Fruit fly (Drosophila melanogaster) whole organism, prepupa: ENCODE data around the gene dgt4.

Source experiments
- Blimp-1 ChIP-seq: fragments of 200-800 bp; sonication (Bioruptor generic); optimal IDR thresholded peaks from 3 replicates; lab custom pipeline; 2017; ENCODE audit warnings: missing biosample characterization, missing genetic modification characterization, mild to moderate bottlenecking, moderate library complexity, missing genetic modification reagents
- CG10631 ChIP-seq: fragments of 200-800 bp; sonication (Bioruptor generic); optimal IDR thresholded peaks from 2 replicates; lab custom pipeline; 2016; ENCODE audit warnings: missing biosample characterization, missing genetic modification characterization
- CG10669 ChIP-seq: fragments of 200-800 bp; sonication (Bioruptor generic); optimal IDR thresholded peaks from 3 replicates; lab custom pipeline; 2018; ENCODE audit warnings: missing biosample characterization, mild to moderate bottlenecking, missing genetic modification characterization, moderate library complexity
- CG11294 ChIP-seq: fragments of 200-800 bp; sonication (Bioruptor generic); IDR thresholded peaks from 2 replicates; pipeline ENCODE4 v1.3.6; 2022; ENCODE audit warnings: missing biosample characterization, missing genetic modification characterization
- CG11762 ChIP-seq: fragments of 200-800 bp; sonication (Bioruptor generic); optimal IDR thresholded peaks from 3 replicates; lab custom pipeline; 2016; ENCODE audit warnings: missing biosample characterization, missing genetic modification characterization; ENCODE audit not compliant: insufficient read depth
- CG11902 ChIP-seq: fragments of 200-800 bp; sonication (Bioruptor generic); optimal IDR thresholded peaks from 3 replicates; lab custom pipeline; 2016; ENCODE audit warnings: missing biosample characterization, missing genetic modification characterization
- CG15336 ChIP-seq: fragments of 200-800 bp; sonication (Bioruptor generic); IDR thresholded peaks from 2 replicates; pipeline ENCODE4 v1.3.6; 2022; ENCODE audit warnings: missing biosample characterization, missing genetic modification characterization
- CG16779 ChIP-seq: fragments of 200-800 bp; sonication (Bioruptor generic); optimal IDR thresholded peaks from 3 replicates; lab custom pipeline; 2017; ENCODE audit warnings: missing biosample characterization, mild to moderate bottlenecking, missing genetic modification characterization
- CG3032 ChIP-seq: fragments of 200-800 bp; optimal IDR thresholded peaks from 2 replicates; lab custom pipeline; 2019; ENCODE audit warnings: missing biosample characterization, mild to moderate bottlenecking, missing genetic modification characterization, moderate library complexity
- CG32006 ChIP-seq: fragments of 200-800 bp; sonication (Bioruptor generic); optimal IDR thresholded peaks from 3 replicates; lab custom pipeline; 2017; ENCODE audit warnings: missing biosample characterization, mild to moderate bottlenecking, missing genetic modification characterization
- CG34406 ChIP-seq: fragments of 200-800 bp; sonication (Bioruptor generic); optimal IDR thresholded peaks from 3 replicates; lab custom pipeline; 2016; ENCODE audit warnings: missing biosample characterization, missing genetic modification characterization
- CG3919 ChIP-seq: fragments of 200-800 bp; sonication (Bioruptor generic); optimal IDR thresholded peaks from 3 replicates; lab custom pipeline; 2016; ENCODE audit warnings: missing biosample characterization, missing genetic modification characterization
- CG4318 ChIP-seq: fragments of 200-800 bp; sonication (Bioruptor generic); optimal IDR thresholded peaks from 3 replicates; lab custom pipeline; 2017; ENCODE audit warnings: missing biosample characterization, mild to moderate bottlenecking, missing genetic modification characterization
- CG6163 ChIP-seq: fragments of 200-800 bp; sonication (Bioruptor generic); IDR thresholded peaks from 3 replicates; pipeline ENCODE4 v1.3.6; 2022; ENCODE audit warnings: missing biosample characterization, missing genetic modification characterization
- CG6276 ChIP-seq: fragments of 200-800 bp; sonication (Bioruptor generic); optimal IDR thresholded peaks from 2 replicates; lab custom pipeline; 2017; ENCODE audit warnings: missing biosample characterization, mild to moderate bottlenecking, missing genetic modification characterization
- CG6792 ChIP-seq: fragments of 200-800 bp; sonication (Bioruptor generic); optimal IDR thresholded peaks from 3 replicates; lab custom pipeline; 2016; ENCODE audit warnings: missing biosample characterization, missing genetic modification characterization
- CG6854 ChIP-seq: fragments of 200-800 bp; sonication (Bioruptor generic); optimal IDR thresholded peaks from 2 replicates; lab custom pipeline; 2017; ENCODE audit warnings: missing biosample characterization, mild to moderate bottlenecking, missing genetic modification characterization
- CG7368 ChIP-seq: fragments of 200-800 bp; sonication (Bioruptor generic); optimal IDR thresholded peaks from 3 replicates; lab custom pipeline; 2016; ENCODE audit warnings: missing biosample characterization, missing genetic modification characterization
- CG8119 ChIP-seq: fragments of 200-800 bp; sonication (Bioruptor generic); IDR thresholded peaks from 3 replicates; pipeline ENCODE4 v1.3.6; 2022; ENCODE audit warnings: missing biosample characterization, missing genetic modification characterization
- CG8632 ChIP-seq: fragments of 200-800 bp; sonication (Bioruptor generic); optimal IDR thresholded peaks from 3 replicates; lab custom pipeline; 2016; ENCODE audit warnings: missing biosample characterization, missing genetic modification characterization
- CG9139 ChIP-seq: fragments of 200-800 bp; sonication (Bioruptor generic); optimal IDR thresholded peaks from 3 replicates; lab custom pipeline; 2017; ENCODE audit warnings: missing biosample characterization, mild to moderate bottlenecking, missing genetic modification characterization
- Eip75B ChIP-seq: fragments of 200-800 bp; sonication (Bioruptor generic); optimal IDR thresholded peaks from 3 replicates; lab custom pipeline; 2016; ENCODE audit warnings: missing biosample characterization, missing genetic modification characterization
- Eip78C ChIP-seq: fragments of 200-800 bp; sonication (Bioruptor generic); peaks from one replicate; lab custom pipeline; 2016; ENCODE audit warnings: missing biosample characterization, missing genetic modification characterization
- Eip93F ChIP-seq: fragments of 200-800 bp; sonication (Bioruptor generic); optimal IDR thresholded peaks from 2 replicates; lab custom pipeline; 2016; ENCODE audit warnings: missing biosample characterization, mild to moderate bottlenecking, missing genetic modification characterization
- Ets21C ChIP-seq: fragments of 200-800 bp; sonication (Bioruptor generic); optimal IDR thresholded peaks from 3 replicates; lab custom pipeline; 2016; ENCODE audit warnings: missing biosample characterization, missing genetic modification characterization
- Ets96B ChIP-seq: fragments of 200-800 bp; optimal IDR thresholded peaks from 2 replicates; lab custom pipeline; 2019; ENCODE audit warnings: missing biosample characterization, mild to moderate bottlenecking, missing genetic modification characterization, moderate library complexity
- Gug ChIP-seq: fragments of 200-800 bp; sonication (Bioruptor generic); IDR thresholded peaks from 2 replicates; pipeline ENCODE4 v1.3.6; 2022; ENCODE audit warnings: missing biosample characterization, missing genetic modification characterization
- Hr38 ChIP-seq: sonication (Bioruptor generic); optimal IDR thresholded peaks from 2 replicates; lab custom pipeline; 2016; ENCODE audit warnings: missing biosample characterization, missing genetic modification characterization
- Hr39 ChIP-seq: fragments of 200-800 bp; sonication (Bioruptor generic); optimal IDR thresholded peaks from 2 replicates; lab custom pipeline; 2016; ENCODE audit warnings: missing biosample characterization, missing genetic modification characterization
- Hr4 ChIP-seq: fragments of 200-800 bp; sonication (Bioruptor generic); optimal IDR thresholded peaks from 3 replicates; lab custom pipeline; 2016; ENCODE audit warnings: missing biosample characterization, missing genetic modification characterization
- Lpt ChIP-seq: fragments of 200-800 bp; sonication (Bioruptor generic); optimal IDR thresholded peaks from 3 replicates; lab custom pipeline; 2016; ENCODE audit warnings: missing biosample characterization, missing genetic modification characterization
- Met ChIP-seq: fragments of 200-800 bp; sonication (Bioruptor generic); optimal IDR thresholded peaks from 3 replicates; lab custom pipeline; 2016; ENCODE audit warnings: missing biosample characterization, missing genetic modification characterization
- OdsH ChIP-seq: fragments of 200-800 bp; sonication (Bioruptor generic); optimal IDR thresholded peaks from 3 replicates; lab custom pipeline; 2016; ENCODE audit warnings: missing biosample characterization, missing genetic modification characterization
- Smox ChIP-seq: fragments of 200-800 bp; sonication (Bioruptor generic); optimal IDR thresholded peaks from 3 replicates; lab custom pipeline; 2016; ENCODE audit warnings: missing biosample characterization, missing genetic modification characterization
- Sox102F ChIP-seq: fragments of 200-800 bp; sonication (Bioruptor generic); optimal IDR thresholded peaks from 2 replicates; lab custom pipeline; 2016; ENCODE audit warnings: missing biosample characterization, mild to moderate bottlenecking, missing genetic modification characterization
- Sox14 ChIP-seq: fragments of 200-800 bp; sonication (Bioruptor generic); optimal IDR thresholded peaks from 3 replicates; lab custom pipeline; 2016; ENCODE audit warnings: missing biosample characterization, missing genetic modification characterization
- Sox15 ChIP-seq: fragments of 200-800 bp; sonication (Bioruptor generic); optimal IDR thresholded peaks from 3 replicates; lab custom pipeline; 2016; ENCODE audit warnings: missing biosample characterization, missing genetic modification characterization
- achi ChIP-seq: fragments of 200-800 bp; sonication (Bioruptor generic); optimal IDR thresholded peaks from 3 replicates; lab custom pipeline; 2016; ENCODE audit warnings: missing biosample characterization, missing genetic modification characterization
- cyc ChIP-seq: fragments of 200-800 bp; sonication (Bioruptor generic); optimal IDR thresholded peaks from 3 replicates; lab custom pipeline; 2016; ENCODE audit warnings: missing biosample characterization, missing genetic modification characterization
- dsx ChIP-seq: fragments of 200-800 bp; optimal IDR thresholded peaks from 3 replicates; lab custom pipeline; 2019; ENCODE audit warnings: missing biosample characterization, mild to moderate bottlenecking, missing genetic modification characterization, moderate library complexity; ENCODE audit not compliant: poor library complexity, severe bottlenecking
- esn ChIP-seq: fragments of 200-800 bp; sonication (Bioruptor generic); optimal IDR thresholded peaks from 2 replicates; lab custom pipeline; 2016; ENCODE audit warnings: missing biosample characterization, mild to moderate bottlenecking, missing genetic modification characterization, moderate library complexity
- fd59A ChIP-seq: fragments of 200-800 bp; sonication (Bioruptor generic); optimal IDR thresholded peaks from 2 replicates; lab custom pipeline; 2017; ENCODE audit warnings: missing biosample characterization, mild to moderate bottlenecking, missing genetic modification characterization, missing genetic modification reagents
- fd85E ChIP-seq: fragments of 200-800 bp; sonication (Bioruptor generic); optimal IDR thresholded peaks from 3 replicates; lab custom pipeline; 2016; ENCODE audit warnings: missing biosample characterization, missing genetic modification characterization
- fkh ChIP-seq: fragments of 200-800 bp; sonication (Bioruptor generic); optimal IDR thresholded peaks from 3 replicates; lab custom pipeline; 2017; ENCODE audit warnings: missing biosample characterization, mild to moderate bottlenecking, missing genetic modification characterization, moderate library complexity
- lz ChIP-seq: fragments of 200-800 bp; sonication (Bioruptor generic); optimal IDR thresholded peaks from 3 replicates; lab custom pipeline; 2016; ENCODE audit warnings: missing biosample characterization, missing genetic modification characterization
- net ChIP-seq: fragments of 200-800 bp; sonication (Bioruptor generic); optimal IDR thresholded peaks from 3 replicates; lab custom pipeline; 2016; ENCODE audit warnings: missing biosample characterization, missing genetic modification characterization
- pdm3 ChIP-seq: fragments of 200-800 bp; sonication (Bioruptor generic); optimal IDR thresholded peaks from 3 replicates; lab custom pipeline; 2016; ENCODE audit warnings: missing biosample characterization, missing genetic modification characterization
- spab ChIP-seq: fragments of 200-800 bp; sonication (Bioruptor generic); optimal IDR thresholded peaks from 2 replicates; lab custom pipeline; 2017; ENCODE audit warnings: missing biosample characterization, mild to moderate bottlenecking, missing genetic modification characterization, missing genetic modification reagents
- ss ChIP-seq, 2 experiments: fragments of 200-800 bp; sonication (Bioruptor generic); optimal IDR thresholded peaks; 2 replicates in 1 of 2; 3 replicates in 1 of 2; lab custom pipeline; 2017 to 2018; ENCODE audit warnings: mild to moderate bottlenecking in 2 of 2, missing biosample characterization in 2 of 2, missing genetic modification characterization in 2 of 2, moderate library complexity in 1 of 2
- svp ChIP-seq: fragments of 200-800 bp; sonication (Bioruptor generic); peaks from one replicate; lab custom pipeline; 2016; ENCODE audit warnings: missing biosample characterization, missing genetic modification characterization
- topi ChIP-seq: fragments of 200-800 bp; sonication (Bioruptor generic); optimal IDR thresholded peaks from 3 replicates; lab custom pipeline; 2016; ENCODE audit warnings: missing biosample characterization, missing genetic modification characterization
- vri ChIP-seq: fragments of 200-800 bp; sonication (Bioruptor generic); optimal IDR thresholded peaks from 3 replicates; lab custom pipeline; 2016; ENCODE audit warnings: missing biosample characterization, mild to moderate bottlenecking, missing genetic modification characterization

Gene dgt4

DNA sequence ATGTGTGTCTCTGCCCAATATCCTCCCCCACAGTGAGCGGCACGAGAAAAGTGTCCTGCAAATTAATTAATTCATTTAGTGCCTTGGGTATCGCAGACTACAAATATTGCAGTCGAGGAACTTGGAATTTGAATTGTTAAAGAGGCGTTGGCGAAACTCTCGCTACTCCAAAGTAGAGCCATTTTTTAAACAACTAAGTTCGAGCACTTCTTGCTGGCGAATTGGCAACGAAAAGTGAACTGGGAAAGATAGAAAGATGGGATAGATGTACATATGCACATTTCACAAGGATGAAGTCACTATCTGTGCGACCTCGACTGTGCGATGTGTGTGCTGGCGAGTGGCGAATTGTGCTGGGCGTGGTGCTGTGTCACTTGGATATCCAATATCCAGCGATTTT is 6.7 kb upstream of the dgt4 start:
- TF ChIP-seq CG10631 (GFP tag; lab: Kevin White, UChicago) = peak; percentile 64
- TF ChIP-seq Eip78C (GFP tag; lab: Kevin White, UChicago) = peak; percentile 92
- TF ChIP-seq lz (GFP tag; lab: Kevin White, UChicago) = peak; percentile 67
- peak; percentile 51; the same call in 1 of the 2 replicates for TF ChIP-seq Gug (GFP tag; lab: Robert Waterston, UW)
- peak; percentile 42 for TF ChIP-seq dsx (GFP tag; lab: Kevin White, UChicago)
- peak; percentile 64 for TF ChIP-seq CG8632 (GFP tag; lab: Kevin White, UChicago)
- peak; percentile 88 for TF ChIP-seq CG32006 (GFP tag; lab: Kevin White, UChicago)
- TF ChIP-seq Hr38 (GFP tag; lab: Kevin White, UChicago) = no peak
- peak; percentile 18 for TF ChIP-seq CG11762 (GFP tag; lab: Kevin White, UChicago)
- no peak for TF ChIP-seq fkh (GFP tag; lab: Kevin White, UChicago)
- TF ChIP-seq fd59A (GFP tag; lab: Kevin White, UChicago) = peak; percentile 70
- peak; percentile 42 for TF ChIP-seq CG16779 (tag; lab: Kevin White, UChicago)
- peak; percentile 83 for TF ChIP-seq CG15336
- TF ChIP-seq pdm3 = peak; percentile 76
- peak; percentile 58 for TF ChIP-seq Hr39 (GFP tag; lab: Kevin White, UChicago)
- peak; percentile 70 for TF ChIP-seq Ets96B (tag; lab: Kevin White, UChicago)
- TF ChIP-seq Hr4 (GFP tag; lab: Kevin White, UChicago) = peak; percentile 70
- peak; percentile 56 for TF ChIP-seq cyc (GFP tag; lab: Kevin White, UChicago)
- TF ChIP-seq fd85E (GFP tag; lab: Kevin White, UChicago) = no peak
- TF ChIP-seq vri (GFP tag; lab: Kevin White, UChicago) = no peak
- TF ChIP-seq CG7368 (GFP tag; lab: Kevin White, UChicago) = peak; percentile 71
- TF ChIP-seq Sox15 (GFP tag; lab: Kevin White, UChicago) = peak; percentile 51
- TF ChIP-seq Sox102F (GFP tag; lab: Kevin White, UChicago) = peak; percentile 30
- no peak for TF ChIP-seq CG6276 (GFP tag; lab: Kevin White, UChicago)
- TF ChIP-seq Sox14 (GFP tag; lab: Kevin White, UChicago) = peak; percentile 61
- peak; percentile 38 for TF ChIP-seq CG9139 (GFP tag; lab: Kevin White, UChicago)
- TF ChIP-seq esn = peak; percentile 63
- no peak for TF ChIP-seq CG4318 (GFP tag; lab: Kevin White, UChicago)
- peak; percentile 72 for TF ChIP-seq spab (GFP tag; lab: Kevin White, UChicago)
- peak; percentile 82 for TF ChIP-seq svp (GFP tag; lab: Kevin White, UChicago)
- TF ChIP-seq Ets21C (GFP tag; lab: Kevin White, UChicago) = peak; percentile 28
- TF ChIP-seq Eip93F (GFP tag; lab: Kevin White, UChicago) = no peak
- peak; percentile 70 to 83 for TF ChIP-seq ss (GFP tag; optimal IDR thresholded peaks at IDR 0.05; lab: Kevin White, UChicago)
- peak; percentile 63 for TF ChIP-seq CG6792 (GFP tag; lab: Kevin White, UChicago)
- 0 out of 2 replicates have a peak, but pooled peaks have one; percentile 28 for TF ChIP-seq CG11294
- TF ChIP-seq Smox (GFP tag; lab: Kevin White, UChicago) = peak; percentile 42
- TF ChIP-seq CG10669 (GFP tag; lab: Kevin White, UChicago) = peak; percentile 78
- peak; percentile 69 for TF ChIP-seq CG6163 (GFP tag; lab: Robert Waterston, UW)
- TF ChIP-seq Lpt = peak; percentile 52
- TF ChIP-seq Blimp-1 (GFP tag; lab: Kevin White, UChicago) = peak; percentile 31
- TF ChIP-seq CG34406 (GFP tag; lab: Kevin White, UChicago) = peak; percentile 56
- TF ChIP-seq OdsH (GFP tag; lab: Kevin White, UChicago) = peak; percentile 68
- TF ChIP-seq CG3919 (GFP tag; lab: Kevin White, UChicago) = peak; percentile 68
- peak; percentile 85 for TF ChIP-seq CG8119 (GFP tag; lab: Robert Waterston, UW)
- peak; percentile 74 for TF ChIP-seq achi (GFP tag; lab: Kevin White, UChicago)
- TF ChIP-seq Met (GFP tag; lab: Kevin White, UChicago) = peak; percentile 63
- TF ChIP-seq CG3032 (tag; lab: Kevin White, UChicago) = peak; percentile 75
- peak; percentile 63 for TF ChIP-seq Eip75B (GFP tag; lab: Kevin White, UChicago)
- peak; percentile 63 for TF ChIP-seq topi (GFP tag; lab: Kevin White, UChicago)
- no peak for TF ChIP-seq CG6854 (GFP tag; lab: Kevin White, UChicago)
- no peak for TF ChIP-seq CG11902
- peak; percentile 76 for TF ChIP-seq net
